Fruit fly (Drosophila melanogaster): ENCODE results near the gene RpS19a.
A peak's percentile ranks its signal among the peaks of the same experiment; 100 is the strongest.

RpS19a gene

dm6 chrX:16618724-16619123 lies 19.0 kb upstream of the RpS19a start:
- no peak for TF ChIP-seq vvl (GFP tag; IDR thresholded peaks at IDR 0.05)
- no peak for TF ChIP-seq Aef1 (GFP tag; IDR thresholded peaks at IDR 0.05)
- no peak for TF ChIP-seq CG18476 (GFP tag; optimal IDR thresholded peaks at IDR 0.05)
- no peak for TF ChIP-seq repo (GFP tag; optimal IDR thresholded peaks at IDR 0.05)
- no peak for TF ChIP-seq CG7839 (tag; optimal IDR thresholded peaks at IDR 0.05)
- peak; percentile 48 for TF ChIP-seq nom (GFP tag; optimal IDR thresholded peaks at IDR 0.05)
- TF ChIP-seq Hr78 (GFP tag; optimal IDR thresholded peaks at IDR 0.05): no peak
- TF ChIP-seq Pdp1 (GFP tag; optimal IDR thresholded peaks at IDR 0.05): peak in 1 of 2 experiments; percentile 53
- no peak for TF ChIP-seq bowl (GFP tag; IDR thresholded peaks at IDR 0.05)
- peak; percentile 5 for TF ChIP-seq Blimp-1 (GFP tag; optimal IDR thresholded peaks at IDR 0.05)
- TF ChIP-seq ranshi (GFP tag; IDR thresholded peaks at IDR 0.05): no peak
- no peak for TF ChIP-seq Usf (GFP tag; optimal IDR thresholded peaks at IDR 0.05)
- TF ChIP-seq NfI (GFP tag; optimal IDR thresholded peaks at IDR 0.05): no peak
- 0 out of 4 replicates have a peak, but pooled peaks have one; percentile 51 for TF ChIP-seq chinmo (GFP tag; IDR thresholded peaks at IDR 0.05; ENCODE audit: partially characterized antibody)
- no peak for TF ChIP-seq lov (optimal IDR thresholded peaks at IDR 0.05)
- no peak for TF ChIP-seq lov (GFP tag; IDR thresholded peaks at IDR 0.05)
- no peak for TF ChIP-seq Ets97D (GFP tag; optimal IDR thresholded peaks at IDR 0.05)

dm6 chrX:16621462-16621861 lies 16.2 kb upstream of the RpS19a start, which contains the start of gene CG9782:
TSS of gene CG9782 (minus strand) at chrX:16621589.
- TF ChIP-seq abd-A (tag; optimal IDR thresholded peaks at IDR 0.05) (peak; percentile 19), H15 (GFP tag; IDR thresholded peaks at IDR 0.05) (no peak), Opbp (GFP tag; IDR thresholded peaks at IDR 0.05; ENCODE audit: partially characterized antibody) (peak; percentile 47; the same call in 1 of the 3 replicates), Med (GFP tag) (peak; percentile 13), Dbx (GFP tag; IDR thresholded peaks at IDR 0.05) (0 out of 3 replicates have a peak, but pooled peaks have one; percentile 16), Rfx (GFP tag; IDR thresholded peaks at IDR 0.05) (0 out of 2 replicates have a peak, but pooled peaks have one; percentile 21), crol (GFP tag; IDR thresholded peaks at IDR 0.05) (peak; percentile 84), CG9932 (GFP tag; IDR thresholded peaks at IDR 0.05) (0 out of 2 replicates have a peak, but pooled peaks have one; percentile 19), bbx (GFP tag; IDR thresholded peaks at IDR 0.05; ENCODE audit: partially characterized antibody) (peak; percentile 17; the same call in 1 of the 2 replicates), CG13894 (tag; optimal IDR thresholded peaks at IDR 0.05) (peak; percentile 44), amos (GFP tag; IDR thresholded peaks at IDR 0.05; ENCODE audit: partially characterized antibody) (no peak), fd96Cb (tag; optimal IDR thresholded peaks at IDR 0.05) (no peak), CG12299 (tag; optimal IDR thresholded peaks at IDR 0.05) (no peak), CG6175 (GFP tag; IDR thresholded peaks at IDR 0.05) (peak; percentile 91), CG13287 (GFP tag; IDR thresholded peaks at IDR 0.05; ENCODE audit: partially characterized antibody) (peak; percentile 18; the same call in 1 of the 2 replicates), ci (GFP tag; IDR thresholded peaks at IDR 0.05) (peak; percentile 51; the same call in 2 of the 3 replicates), nmo (GFP tag; optimal IDR thresholded peaks at IDR 0.05) (no peak), dysf (GFP tag; IDR thresholded peaks at IDR 0.05) (0 out of 3 replicates have a peak, but pooled peaks have one; percentile 16), sr (GFP tag; IDR thresholded peaks at IDR 0.05) (peak; percentile 72), Dp (GFP tag; optimal IDR thresholded peaks at IDR 0.05) (no peak), org-1 (GFP tag; optimal IDR thresholded peaks at IDR 0.05) (no peak), Adf1 (GFP tag; IDR thresholded peaks at IDR 0.05) (peak; percentile 81), dan (GFP tag; IDR thresholded peaks at IDR 0.05) (no peak), z (GFP tag; IDR thresholded peaks at IDR 0.05) (peak; percentile 77; the same call in 2 of the 3 replicates), CG12769 (tag; optimal IDR thresholded peaks at IDR 0.05) (peak; percentile 80), Mad (GFP tag; optimal IDR thresholded peaks at IDR 0.05) (no peak), unc-4 (GFP tag; IDR thresholded peaks at IDR 0.05; ENCODE audit: partially characterized antibody) (0 out of 2 replicates have a peak, but pooled peaks have one; percentile 16), CG18619 (GFP tag; optimal IDR thresholded peaks at IDR 0.05) (no peak), Bgb (GFP tag; IDR thresholded peaks at IDR 0.05; ENCODE audit: partially characterized antibody) (0 out of 2 replicates have a peak, but pooled peaks have one; percentile 36), CG32532 (GFP tag; IDR thresholded peaks at IDR 0.05) (peak; percentile 29; the same call in 1 of the 2 replicates), MBD-R2 (GFP tag; IDR thresholded peaks at IDR 0.05) (0 out of 2 replicates have a peak, but pooled peaks have one; percentile 10), gcm2 (GFP tag; optimal IDR thresholded peaks at IDR 0.05) (no peak)
